Fruit fly (Drosophila melanogaster): ENCODE results near the gene goe.

- no peak for TF ChIP-seq Sin3A (optimal IDR thresholded peaks at IDR 0.05)
- TF ChIP-seq insv (optimal IDR thresholded peaks at IDR 0.05), result no peak
These were observed 62.4 kb downstream of the goe start for dm6 chrX:16689339-16689738.
